Fruit fly (Drosophila melanogaster) whole organism, embryonic: Measurements from ENCODE around the gene CG45066.

Source experiments
- Ada2b ChIP-seq: fragments of 200-800 bp; sonication (Bioruptor generic); IDR thresholded peaks from 2 replicates; pipeline ENCODE4 v1.3.6; 2022; ENCODE audit warnings: missing biosample characterization, missing genetic modification characterization
- B-H2 ChIP-seq: fragments of 200-800 bp; sonication (Bioruptor generic); optimal IDR thresholded peaks from 2 replicates; lab custom pipeline; 2018; ENCODE audit warnings: missing biosample characterization, mild to moderate bottlenecking, missing genetic modification characterization
- C15 ChIP-seq: fragments of 200-800 bp; sonication (Bioruptor generic); IDR thresholded peaks from 3 replicates; pipeline ENCODE4 v1.3.6; 2022; ENCODE audit warnings: missing biosample characterization, missing genetic modification characterization
- CG10979 ChIP-seq: fragments of 200-800 bp; sonication (Bioruptor generic); optimal IDR thresholded peaks from 2 replicates; lab custom pipeline; 2018; ENCODE audit warnings: missing biosample characterization, mild to moderate bottlenecking, missing genetic modification characterization, moderate library complexity
- CG13296 ChIP-seq: fragments of 200-800 bp; sonication (Bioruptor generic); optimal IDR thresholded peaks from 3 replicates; lab custom pipeline; 2018; ENCODE audit warnings: missing biosample characterization, mild to moderate bottlenecking, missing genetic modification characterization
- CG13775 ChIP-seq: fragments of 200-800 bp; sonication (Bioruptor generic); optimal IDR thresholded peaks from 3 replicates; lab custom pipeline; 2017; ENCODE audit warnings: missing biosample characterization, mild to moderate bottlenecking, missing genetic modification characterization
- CG15073 ChIP-seq: fragments of 200-800 bp; sonication (Bioruptor generic); optimal IDR thresholded peaks from 2 replicates; lab custom pipeline; 2016; ENCODE audit warnings: missing biosample characterization, missing genetic modification characterization
- CG15479 ChIP-seq: fragments of 200-800 bp; sonication (Bioruptor generic); optimal IDR thresholded peaks from 3 replicates; lab custom pipeline; 2019; ENCODE audit warnings: missing biosample characterization, mild to moderate bottlenecking, missing genetic modification characterization, moderate library complexity
- CG2116 ChIP-seq: fragments of 200-800 bp; sonication (Bioruptor generic); optimal IDR thresholded peaks from 3 replicates; lab custom pipeline; 2018; ENCODE audit warnings: missing biosample characterization, mild to moderate bottlenecking, missing genetic modification characterization
- CG33213 ChIP-seq: fragments of 200-800 bp; sonication (Bioruptor generic); optimal IDR thresholded peaks from 3 replicates; lab custom pipeline; 2016; ENCODE audit warnings: missing biosample characterization, missing genetic modification characterization
- CG3726 ChIP-seq: fragments of 200-800 bp; sonication (Bioruptor generic); IDR thresholded peaks from 3 replicates; pipeline ENCODE4, ENCODE4 v1.3.6; 2022; ENCODE audit warnings: missing biosample characterization, missing genetic modification characterization
- CG4854 ChIP-seq: fragments of 200-800 bp; sonication (Bioruptor generic); optimal IDR thresholded peaks from 2 replicates; lab custom pipeline; 2016; ENCODE audit warnings: missing biosample characterization, missing genetic modification characterization, inconsistent platforms
- CG6254 ChIP-seq: fragments of 200-800 bp; sonication (Bioruptor generic); optimal IDR thresholded peaks from 3 replicates; lab custom pipeline; 2017; ENCODE audit warnings: mild to moderate bottlenecking, missing biosample characterization, missing genetic modification reagents, missing genetic modification characterization
- CG8359 ChIP-seq: fragments of 200-800 bp; sonication (Bioruptor generic); optimal IDR thresholded peaks from 2 replicates; lab custom pipeline; 2017; ENCODE audit warnings: missing biosample characterization, mild to moderate bottlenecking, missing genetic modification characterization, borderline replicate concordance
- CG8944 ChIP-seq: fragments of 200-800 bp; sonication (Bioruptor generic); optimal IDR thresholded peaks from 3 replicates; lab custom pipeline; 2016; ENCODE audit warnings: missing biosample characterization, missing genetic modification characterization
- CkIIα-i1 ChIP-seq: fragments of 200-800 bp; sonication (Bioruptor generic); IDR thresholded peaks from 2 replicates; pipeline ENCODE4 v1.3.6; 2022; ENCODE audit warnings: missing biosample characterization, missing genetic modification characterization
- Doc3 ChIP-seq: fragments of 200-800 bp; sonication (Bioruptor generic); IDR thresholded peaks from 3 replicates; pipeline ENCODE4 v1.3.6; 2022; ENCODE audit warnings: missing biosample characterization, missing genetic modification characterization; ENCODE audit not compliant: partially characterized antibody
- Hand ChIP-seq: fragments of 200-800 bp; sonication (Bioruptor generic); optimal IDR thresholded peaks from 2 replicates; lab custom pipeline; 2017; ENCODE audit warnings: mild to moderate bottlenecking, missing biosample characterization, missing genetic modification reagents, missing genetic modification characterization
- Hr78 ChIP-seq, 2 experiments: fragments of 200-800 bp in 1 of 2; fragments of >200 bp in 1 of 2; sonication (Bioruptor generic) in 1 of 2; optimal IDR thresholded peaks; 2 replicates each; lab custom pipeline; 2017 to 2019; ENCODE audit warnings: missing biosample characterization in 2 of 2, missing genetic modification characterization in 2 of 2, mild to moderate bottlenecking in 1 of 2, moderate library complexity in 1 of 2
- Hsf ChIP-seq: fragments of 200-800 bp; sonication (Bioruptor generic); optimal IDR thresholded peaks from 3 replicates; lab custom pipeline; 2016; ENCODE audit warnings: missing biosample characterization, missing genetic modification characterization
- Lpt ChIP-seq: fragments of >200 bp; optimal IDR thresholded peaks from 2 replicates; lab custom pipeline; 2018; ENCODE audit warnings: missing biosample characterization, missing genetic modification characterization
- Meics ChIP-seq: fragments of 200-800 bp; sonication (Bioruptor generic); optimal IDR thresholded peaks from 2 replicates; lab custom pipeline; 2017; ENCODE audit warnings: missing biosample characterization, mild to moderate bottlenecking, missing genetic modification characterization
- Optix ChIP-seq: fragments of 200-800 bp; sonication (Bioruptor generic); IDR thresholded peaks from 3 replicates; pipeline ENCODE4 v1.3.6; 2022; ENCODE audit warnings: missing biosample characterization, missing genetic modification characterization
- Rfx ChIP-seq: fragments of 200-800 bp; sonication (Bioruptor generic); IDR thresholded peaks from 2 replicates; pipeline ENCODE4 v1.3.6; 2022; ENCODE audit warnings: missing biosample characterization, missing genetic modification characterization
- Side ChIP-seq: fragments of 200-800 bp; sonication (Bioruptor generic); optimal IDR thresholded peaks from 2 replicates; lab custom pipeline; 2016; ENCODE audit warnings: missing biosample characterization, missing genetic modification characterization
- Stat92E ChIP-seq, 3 experiments: fragments of >200 bp in 2 of 3; fragments of 200-800 bp in 1 of 3; sonication (Bioruptor generic) in 1 of 3; optimal IDR thresholded peaks; 2 replicates each; lab custom pipeline; 2017 to 2019; ENCODE audit warnings: missing biosample characterization in 3 of 3, missing genetic modification characterization in 3 of 3, mild to moderate bottlenecking in 1 of 3, moderate library complexity in 1 of 3
- Xbp1 ChIP-seq: fragments of 200-800 bp; sonication (Bioruptor generic); optimal IDR thresholded peaks from 3 replicates; lab custom pipeline; 2016; ENCODE audit warnings: missing biosample characterization, mild to moderate bottlenecking, missing genetic modification characterization
- YL-1 ChIP-seq: fragments of 200-800 bp; sonication (Bioruptor generic); optimal IDR thresholded peaks from 3 replicates; lab custom pipeline; 2017; ENCODE audit warnings: missing biosample characterization, mild to moderate bottlenecking, missing genetic modification characterization
- amos ChIP-seq: fragments of 200-800 bp; sonication (Bioruptor generic); IDR thresholded peaks from 2 replicates; pipeline ENCODE4 v1.3.6; 2022; ENCODE audit warnings: missing biosample characterization, missing genetic modification characterization; ENCODE audit not compliant: partially characterized antibody
- ap ChIP-seq: fragments of 200-800 bp; sonication (Bioruptor generic); IDR thresholded peaks from 2 replicates; pipeline ENCODE4 v1.3.6; 2022; ENCODE audit warnings: missing biosample characterization, missing genetic modification characterization
- ash1 ChIP-seq: fragments of 200-800 bp; sonication (Bioruptor generic); optimal IDR thresholded peaks from 2 replicates; lab custom pipeline; 2018; ENCODE audit warnings: missing biosample characterization, mild to moderate bottlenecking, missing genetic modification characterization
- bcd ChIP-seq: fragments of 200-800 bp; sonication (Bioruptor generic); optimal IDR thresholded peaks from 2 replicates; lab custom pipeline; 2017; ENCODE audit warnings: missing biosample characterization, mild to moderate bottlenecking, missing genetic modification characterization
- cato ChIP-seq: fragments of 200-800 bp; sonication (Bioruptor generic); optimal IDR thresholded peaks from 2 replicates; lab custom pipeline; 2016; ENCODE audit warnings: missing biosample characterization, missing genetic modification characterization, borderline replicate concordance
- caup ChIP-seq: fragments of 200-800 bp; sonication (Bioruptor generic); optimal IDR thresholded peaks from 3 replicates; lab custom pipeline; 2017; ENCODE audit warnings: missing biosample characterization, mild to moderate bottlenecking, missing genetic modification characterization, moderate library complexity; ENCODE audit not compliant: severe bottlenecking
- croc ChIP-seq: fragments of 200-800 bp; sonication (Bioruptor generic); conservative IDR thresholded peaks from 3 replicates; pipeline ENCODE4 v1.3.6; 2022; ENCODE audit warnings: missing biosample characterization, missing genetic modification characterization
- dan ChIP-seq: fragments of 200-800 bp; sonication (Bioruptor generic); IDR thresholded peaks from 2 replicates; pipeline ENCODE4 v1.3.6; 2022; ENCODE audit warnings: missing biosample characterization, missing genetic modification characterization
- grau ChIP-seq: fragments of 200-800 bp; optimal IDR thresholded peaks from 3 replicates; lab custom pipeline; 2019; ENCODE audit warnings: missing biosample characterization, mild to moderate bottlenecking, missing genetic modification characterization, moderate library complexity
- grn ChIP-seq: fragments of 200-800 bp; sonication (Bioruptor generic); optimal IDR thresholded peaks from 3 replicates; lab custom pipeline; 2017; ENCODE audit warnings: missing biosample characterization, missing genetic modification characterization
- gro ChIP-seq: fragments of 200-800 bp; sonication (Bioruptor generic); optimal IDR thresholded peaks from 2 replicates; lab custom pipeline; 2016; ENCODE audit warnings: missing biosample characterization, missing genetic modification characterization
- ham ChIP-seq: fragments of 200-800 bp; sonication (Bioruptor generic); IDR thresholded peaks from 2 replicates; pipeline ENCODE4 v1.3.6; 2022; ENCODE audit warnings: missing biosample characterization, missing genetic modification characterization
- hbn ChIP-seq: fragments of 200-800 bp; sonication (Bioruptor generic); IDR thresholded peaks from 2 replicates; pipeline ENCODE4 v1.3.6; 2022; ENCODE audit warnings: missing biosample characterization, missing genetic modification characterization; ENCODE audit not compliant: partially characterized antibody
- ken ChIP-seq: fragments of 200-800 bp; sonication (Bioruptor generic); IDR thresholded peaks from 3 replicates; pipeline ENCODE4 v1.3.6; 2022; ENCODE audit warnings: missing biosample characterization, missing genetic modification characterization
- scrt ChIP-seq: fragments of 200-800 bp; sonication (Bioruptor generic); optimal IDR thresholded peaks from 2 replicates; lab custom pipeline; 2018; ENCODE audit warnings: missing biosample characterization, mild to moderate bottlenecking, missing genetic modification characterization, moderate library complexity
- sens ChIP-seq: fragments of 200-800 bp; sonication (Bioruptor generic); peaks from one replicate; lab custom pipeline; 2016; ENCODE audit warnings: missing biosample characterization, missing genetic modification characterization
- slbo ChIP-seq: fragments of 200-800 bp; sonication (Bioruptor generic); IDR thresholded peaks from 2 replicates; pipeline ENCODE4 v1.3.6; 2022; ENCODE audit warnings: missing biosample characterization, missing genetic modification characterization
- tll ChIP-seq, 2 experiments: fragments of 200-800 bp in 1 of 2; fragments of >200 bp in 1 of 2; sonication (Bioruptor generic) in 1 of 2; optimal IDR thresholded peaks; 2 replicates each; lab custom pipeline; 2017 to 2019; ENCODE audit warnings: missing biosample characterization in 2 of 2, missing genetic modification characterization in 2 of 2, mild to moderate bottlenecking in 1 of 2, moderate library complexity in 1 of 2
- vvl ChIP-seq: fragments of 200-800 bp; sonication (Bioruptor generic); IDR thresholded peaks from 2 replicates; pipeline ENCODE4 v1.3.6; 2022; ENCODE audit warnings: missing biosample characterization, missing genetic modification characterization
- wek ChIP-seq: fragments of 200-800 bp; sonication (Bioruptor generic); optimal IDR thresholded peaks from 3 replicates; lab custom pipeline; 2018; ENCODE audit warnings: missing biosample characterization, mild to moderate bottlenecking, missing genetic modification characterization, moderate library complexity
- z ChIP-seq: fragments of 200-800 bp; sonication (Bioruptor generic); IDR thresholded peaks from 3 replicates; pipeline ENCODE4 v1.3.6; 2022; ENCODE audit warnings: missing biosample characterization, missing genetic modification characterization
- zf30C ChIP-seq: fragments of 200-800 bp; sonication (Bioruptor generic); optimal IDR thresholded peaks from 3 replicates; lab custom pipeline; 2018; ENCODE audit warnings: missing biosample characterization, mild to moderate bottlenecking, missing genetic modification characterization

Gene CG45066

DNA sequence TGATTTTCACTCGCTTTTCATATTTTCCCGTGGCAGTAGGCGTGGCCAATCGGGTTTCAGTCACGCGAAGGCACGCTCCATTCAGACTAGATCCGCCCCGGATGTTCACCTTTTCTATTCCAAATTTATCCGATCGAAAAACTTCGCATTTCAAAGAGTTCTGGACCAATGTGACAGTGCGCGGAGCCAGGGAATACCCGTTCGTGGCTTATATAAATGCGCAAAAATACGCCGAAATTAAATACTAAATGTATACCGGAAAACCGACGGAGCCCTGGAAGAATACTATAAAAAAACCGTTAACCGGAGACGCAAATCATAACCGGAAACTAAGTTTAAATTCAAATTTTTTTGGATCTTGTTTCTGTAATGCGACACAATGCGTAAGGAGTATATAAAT lies 16.5 kb upstream of the CG45066 start, which contains the start of gene promL (continued):
- no peak for TF ChIP-seq Lpt (GFP tag; lab: Kevin White, UChicago)
- no peak; the same call in 1 of the 2 replicates for TF ChIP-seq amos (GFP tag; lab: Robert Waterston, UW)
- TF ChIP-seq hbn (GFP tag; lab: Robert Waterston, UW) = 0 out of 2 replicates have a peak, but pooled peaks have one; percentile 24
- TF ChIP-seq Meics = peak; percentile 80
- TF ChIP-seq scrt (GFP tag; lab: Kevin White, UChicago) = peak; percentile 65
- no peak for TF ChIP-seq CG3726 (GFP tag; lab: Robert Waterston, UW)
- no peak for TF ChIP-seq CG6254 (GFP tag; lab: Kevin White, UChicago)
- TF ChIP-seq YL-1 (GFP tag; lab: Kevin White, UChicago) = peak; percentile 90
- TF ChIP-seq ash1 (GFP tag; lab: Kevin White, UChicago) = peak; percentile 32
- TF ChIP-seq Doc3 = no peak
- no peak for TF ChIP-seq CG15073 (GFP tag; lab: Kevin White, UChicago)
- TF ChIP-seq CG2116 (GFP tag; lab: Kevin White, UChicago) = peak; percentile 76
- TF ChIP-seq ken (GFP tag; lab: Robert Waterston, UW) = no peak
- TF ChIP-seq Optix (GFP tag; lab: Robert Waterston, UW) = no peak
- peak; percentile 45 for TF ChIP-seq CG10979 (tag; lab: Kevin White, UChicago)
- no peak for TF ChIP-seq Hr78 (GFP tag; optimal IDR thresholded peaks at IDR 0.05; lab: Kevin White, UChicago)
- no peak for TF ChIP-seq tll (GFP tag; optimal IDR thresholded peaks at IDR 0.05; lab: Kevin White, UChicago)
- TF ChIP-seq Ada2b (GFP tag; lab: Robert Waterston, UW) = peak; percentile 29; the same call in 1 of the 2 replicates
- TF ChIP-seq cato (GFP tag; lab: Kevin White, UChicago) = no peak
- TF ChIP-seq caup (GFP tag; lab: Kevin White, UChicago) = peak; percentile 76
- peak; percentile 79 for TF ChIP-seq bcd (GFP tag; lab: Kevin White, UChicago)
- TF ChIP-seq Hsf (GFP tag; lab: Kevin White, UChicago) = peak; percentile 60
- TF ChIP-seq CG33213 (GFP tag; lab: Kevin White, UChicago) = peak; percentile 85
- TF ChIP-seq B-H2 (GFP tag; lab: Kevin White, UChicago) = peak; percentile 70
- no peak for TF ChIP-seq CkIIα-i1
- peak; percentile 75 for TF ChIP-seq sens (GFP tag; lab: Kevin White, UChicago)
- TF ChIP-seq Side = peak; percentile 57
- TF ChIP-seq ham (GFP tag; lab: Robert Waterston, UW) = no peak
- peak; percentile 66 for TF ChIP-seq CG13775
- TF ChIP-seq dan (GFP tag; lab: Robert Waterston, UW) = no peak
- TF ChIP-seq CG4854 (GFP tag; lab: Kevin White, UChicago) = peak; percentile 18
- TF ChIP-seq CG15479 = no peak
- TF ChIP-seq C15 = no peak
- TF ChIP-seq CG13296 (GFP tag; lab: Kevin White, UChicago) = peak; percentile 76
- TF ChIP-seq CG8359 (GFP tag; lab: Kevin White, UChicago) = no peak
- TF ChIP-seq Stat92E (GFP tag; optimal IDR thresholded peaks at IDR 0.05; lab: Kevin White, UChicago) = peak in 1 of 3 experiments; percentile 86
- TF ChIP-seq grn (GFP tag; lab: Kevin White, UChicago) = peak; percentile 44
- TF ChIP-seq wek (GFP tag; lab: Kevin White, UChicago) = peak; percentile 54
- no peak for TF ChIP-seq slbo (GFP tag; lab: Robert Waterston, UW)
- TF ChIP-seq z (GFP tag; lab: Robert Waterston, UW) = no peak
- peak; percentile 68 for TF ChIP-seq vvl (GFP tag; lab: Robert Waterston, UW)
- no peak for TF ChIP-seq ap (GFP tag; lab: Robert Waterston, UW)
- TF ChIP-seq Rfx (GFP tag; lab: Robert Waterston, UW) = peak; percentile 77
- TF ChIP-seq grau (tag; lab: Kevin White, UChicago) = peak; percentile 50
- TF ChIP-seq gro (GFP tag; lab: Kevin White, UChicago) = peak; percentile 77
- no peak for TF ChIP-seq CG8944
- peak; percentile 18 for TF ChIP-seq Hand
- TF ChIP-seq zf30C = peak; percentile 23
- TF ChIP-seq Xbp1 (GFP tag; lab: Kevin White, UChicago) = peak; percentile 33
- TF ChIP-seq croc (GFP tag; lab: Robert Waterston, UW) = no peak
